Worm (Caenorhabditis elegans) whole organism, L4/young adult: ENCODE measurements around the gene srj-23.

Source experiments
- W03F9.2 ChIP-seq: fragments of 150-350 bp; optimal IDR thresholded peaks from 2 replicates; lab custom pipeline; 2014; ENCODE audit warnings: missing biosample characterization, missing genetic modification characterization
- dao-5 ChIP-seq: sonication (generic microtip); optimal IDR thresholded peaks from 2 replicates; lab custom pipeline; 2016; ENCODE audit warnings: missing genotype, missing genetic modification characterization, moderate library complexity, missing compliant biosample characterization
- him-1 ChIP-seq: sonication (generic microtip); optimal IDR thresholded peaks from 2 replicates; lab custom pipeline; 2016; ENCODE audit warnings: missing genotype, missing genetic modification reagents, missing genetic modification characterization, missing compliant biosample characterization

ce11 chrV:1465932-1466331 lies 14.5 kb downstream of the srj-23 start:
- TF ChIP-seq dao-5 (tag; lab: Kevin White, UChicago), result no peak
- TF ChIP-seq him-1 (tag; lab: Kevin White, UChicago), result no peak
- TF ChIP-seq W03F9.2 (tag; lab: Kevin White, UChicago), result no peak
